Fruit fly (Drosophila melanogaster) whole organism, embryonic: ENCODE measurements around the gene Prx2.
A peak's percentile ranks its signal among the peaks of the same experiment; 100 is the strongest.

Experiments used
- CG11695 ChIP-seq: fragments of 200-800 bp; sonication (Bioruptor generic); IDR thresholded peaks from 3 replicates; pipeline ENCODE4 v1.3.6; 2022; ENCODE audit warnings: missing biosample characterization, missing genetic modification characterization
- CG12391 ChIP-seq: fragments of 200-800 bp; sonication (Bioruptor generic); optimal IDR thresholded peaks from 3 replicates; lab custom pipeline; 2018; ENCODE audit warnings: missing biosample characterization, mild to moderate bottlenecking, missing genetic modification characterization, moderate library complexity
- CG12659 ChIP-seq: fragments of 200-800 bp; sonication (Bioruptor generic); optimal IDR thresholded peaks from 3 replicates; lab custom pipeline; 2017; ENCODE audit warnings: mild to moderate bottlenecking, missing biosample characterization, missing genetic modification reagents, missing genetic modification characterization
- CG12744 ChIP-seq: fragments of 200-800 bp; sonication (Bioruptor generic); optimal IDR thresholded peaks from 2 replicates; lab custom pipeline; 2016; ENCODE audit warnings: missing biosample characterization, missing genetic modification characterization
- CG13296 ChIP-seq: fragments of 200-800 bp; sonication (Bioruptor generic); optimal IDR thresholded peaks from 3 replicates; lab custom pipeline; 2018; ENCODE audit warnings: missing biosample characterization, mild to moderate bottlenecking, missing genetic modification characterization
- CG1603 ChIP-seq: fragments of 200-800 bp; sonication (Bioruptor generic); optimal IDR thresholded peaks from 2 replicates; lab custom pipeline; 2019; ENCODE audit warnings: missing biosample characterization, mild to moderate bottlenecking, missing genetic modification characterization, moderate library complexity
- CG16813 ChIP-seq: fragments of 200-800 bp; sonication (Bioruptor generic); IDR thresholded peaks from 3 replicates; pipeline ENCODE4 v1.3.6; 2022; ENCODE audit warnings: missing biosample characterization, missing genetic modification characterization; ENCODE audit not compliant: partially characterized antibody
- CG18262 ChIP-seq: fragments of 200-800 bp; optimal IDR thresholded peaks from 3 replicates; lab custom pipeline; 2019; ENCODE audit warnings: missing biosample characterization, mild to moderate bottlenecking, missing genetic modification characterization, moderate library complexity
- CG2120 ChIP-seq: fragments of 200-800 bp; sonication (Bioruptor generic); optimal IDR thresholded peaks from 3 replicates; lab custom pipeline; 2016; ENCODE audit warnings: missing biosample characterization, missing genetic modification characterization
- CG2129 ChIP-seq: fragments of 200-800 bp; sonication (Bioruptor generic); IDR thresholded peaks from 2 replicates; pipeline ENCODE4 v1.3.6; 2022; ENCODE audit warnings: missing biosample characterization, missing genetic modification characterization; ENCODE audit not compliant: partially characterized antibody
- CG2678 ChIP-seq: fragments of 200-800 bp; sonication (Bioruptor generic); optimal IDR thresholded peaks from 3 replicates; lab custom pipeline; 2019; ENCODE audit warnings: missing biosample characterization, mild to moderate bottlenecking, missing genetic modification characterization, moderate library complexity
- CG2712 ChIP-seq: fragments of 200-800 bp; optimal IDR thresholded peaks from 3 replicates; lab custom pipeline; 2019; ENCODE audit warnings: missing biosample characterization, mild to moderate bottlenecking, missing genetic modification characterization, moderate library complexity
- CG30403 ChIP-seq: fragments of 200-800 bp; sonication (Bioruptor generic); optimal IDR thresholded peaks from 3 replicates; lab custom pipeline; 2016; ENCODE audit warnings: missing biosample characterization, missing genetic modification characterization
- CG34376 ChIP-seq: fragments of 200-800 bp; sonication (Bioruptor generic); optimal IDR thresholded peaks from 2 replicates; lab custom pipeline; 2018; ENCODE audit warnings: missing biosample characterization, mild to moderate bottlenecking, missing genetic modification characterization
- CG42726 ChIP-seq: fragments of 200-800 bp; sonication (Bioruptor generic); IDR thresholded peaks from 2 replicates; pipeline ENCODE4 v1.3.6; 2022; ENCODE audit warnings: missing biosample characterization, missing genetic modification characterization; ENCODE audit not compliant: partially characterized antibody
- CG4360 ChIP-seq: fragments of 200-800 bp; sonication (Bioruptor generic); IDR thresholded peaks from 2 replicates; pipeline ENCODE4 v1.3.6; 2022; ENCODE audit warnings: missing biosample characterization, missing genetic modification characterization
- CG4854 ChIP-seq: fragments of 200-800 bp; sonication (Bioruptor generic); optimal IDR thresholded peaks from 2 replicates; lab custom pipeline; 2016; ENCODE audit warnings: missing biosample characterization, missing genetic modification characterization, inconsistent platforms
- CG9797 ChIP-seq: fragments of 200-800 bp; sonication (Bioruptor generic); optimal IDR thresholded peaks from 3 replicates; lab custom pipeline; 2018; ENCODE audit warnings: missing biosample characterization, mild to moderate bottlenecking, missing genetic modification characterization
- CG9817 ChIP-seq: fragments of 200-800 bp; sonication (Bioruptor generic); optimal IDR thresholded peaks from 2 replicates; lab custom pipeline; 2018; ENCODE audit warnings: missing biosample characterization, mild to moderate bottlenecking, missing genetic modification characterization, moderate library complexity
- Dll ChIP-seq: fragments of 200-800 bp; sonication (Bioruptor generic); IDR thresholded peaks from 4 replicates; pipeline ENCODE4 v1.3.6; 2022; ENCODE audit warnings: missing biosample characterization, missing genetic modification characterization; ENCODE audit not compliant: partially characterized antibody
- Dref ChIP-seq: fragments of 200-800 bp; sonication (Bioruptor generic); IDR thresholded peaks from 2 replicates; pipeline ENCODE4 v1.3.6; 2022; ENCODE audit warnings: missing biosample characterization, missing genetic modification characterization
- MESR4 ChIP-seq: fragments of 200-800 bp; sonication (Bioruptor generic); optimal IDR thresholded peaks from 2 replicates; lab custom pipeline; 2018; ENCODE audit warnings: missing biosample characterization, mild to moderate bottlenecking, missing genetic modification characterization, moderate library complexity
- Max ChIP-seq: fragments of 200-800 bp; sonication (Bioruptor generic); optimal IDR thresholded peaks from 2 replicates; lab custom pipeline; 2016; ENCODE audit warnings: missing biosample characterization, mild to moderate bottlenecking, missing genetic modification characterization
- Med ChIP-seq: fragments of 200-800 bp; sonication (Bioruptor generic); peaks from one replicate; lab custom pipeline; 2016; ENCODE audit warnings: missing biosample characterization, missing genetic modification characterization, mild to moderate bottlenecking, inconsistent platforms, moderate library complexity
- Nf-YA ChIP-seq: fragments of 200-800 bp; sonication (Bioruptor generic); IDR thresholded peaks from 2 replicates; pipeline ENCODE4 v1.3.6; 2022; ENCODE audit warnings: missing biosample characterization, missing genetic modification characterization
- Rfx ChIP-seq: fragments of 200-800 bp; sonication (Bioruptor generic); IDR thresholded peaks from 2 replicates; pipeline ENCODE4 v1.3.6; 2022; ENCODE audit warnings: missing biosample characterization, missing genetic modification characterization
- Six4 ChIP-seq: fragments of 200-800 bp; sonication (Bioruptor generic); optimal IDR thresholded peaks from 2 replicates; lab custom pipeline; 2016; ENCODE audit warnings: missing biosample characterization, missing genetic modification characterization
- Stat92E ChIP-seq, 3 experiments: fragments of >200 bp in 2 of 3; fragments of 200-800 bp in 1 of 3; sonication (Bioruptor generic) in 1 of 3; optimal IDR thresholded peaks; 2 replicates each; lab custom pipeline; 2017 to 2019; ENCODE audit warnings: missing biosample characterization in 3 of 3, missing genetic modification characterization in 3 of 3, mild to moderate bottlenecking in 1 of 3, moderate library complexity in 1 of 3
- ase ChIP-seq: fragments of 200-800 bp; sonication (Bioruptor generic); IDR thresholded peaks from 3 replicates; pipeline ENCODE4 v1.3.6; 2022; ENCODE audit warnings: missing biosample characterization, missing genetic modification characterization
- bowl ChIP-seq: fragments of 200-800 bp; sonication (Bioruptor generic); IDR thresholded peaks from 2 replicates; pipeline ENCODE4 v1.3.6; 2022; ENCODE audit warnings: missing biosample characterization, missing genetic modification characterization
- caup ChIP-seq: fragments of 200-800 bp; sonication (Bioruptor generic); optimal IDR thresholded peaks from 3 replicates; lab custom pipeline; 2017; ENCODE audit warnings: missing biosample characterization, mild to moderate bottlenecking, missing genetic modification characterization, moderate library complexity; ENCODE audit not compliant: severe bottlenecking
- chinmo ChIP-seq: fragments of 200-800 bp; sonication (Bioruptor generic); IDR thresholded peaks from 4 replicates; pipeline ENCODE4 v1.3.6; 2022; ENCODE audit warnings: missing biosample characterization, missing genetic modification characterization; ENCODE audit not compliant: partially characterized antibody
- dan ChIP-seq: fragments of 200-800 bp; sonication (Bioruptor generic); IDR thresholded peaks from 2 replicates; pipeline ENCODE4 v1.3.6; 2022; ENCODE audit warnings: missing biosample characterization, missing genetic modification characterization
- gfzf ChIP-seq: fragments of 200-800 bp; sonication (Bioruptor generic); optimal IDR thresholded peaks from 2 replicates; lab custom pipeline; 2016; ENCODE audit warnings: missing biosample characterization, mild to moderate bottlenecking, missing genetic modification characterization, moderate library complexity
- her ChIP-seq: fragments of 200-800 bp; sonication (Bioruptor generic); optimal IDR thresholded peaks from 2 replicates; lab custom pipeline; 2016; ENCODE audit warnings: missing biosample characterization, missing genetic modification characterization
- insv ChIP-seq, 2 experiments: fragments of 200-800 bp; sonication (Bioruptor generic); optimal IDR thresholded peaks; 3 replicates each; lab custom pipeline; 2016 to 2018; ENCODE audit warnings: missing biosample characterization in 2 of 2, missing genetic modification characterization in 2 of 2
- knrl ChIP-seq: fragments of 200-800 bp; sonication (Bioruptor generic); IDR thresholded peaks from 3 replicates; pipeline ENCODE4 v1.3.6; 2022; ENCODE audit warnings: missing biosample characterization, missing genetic modification characterization; ENCODE audit not compliant: partially characterized antibody
- nerfin-1 ChIP-seq: fragments of 200-800 bp; sonication (Bioruptor generic); optimal IDR thresholded peaks from 3 replicates; lab custom pipeline; 2019; ENCODE audit warnings: missing biosample characterization, mild to moderate bottlenecking, missing genetic modification characterization, moderate library complexity
- nerfin-2 ChIP-seq: fragments of 200-800 bp; sonication (Bioruptor generic); IDR thresholded peaks from 2 replicates; pipeline ENCODE4 v1.3.6; 2022; ENCODE audit warnings: missing biosample characterization, missing genetic modification characterization; ENCODE audit not compliant: partially characterized antibody
- nmo ChIP-seq: fragments of 200-800 bp; sonication (Bioruptor generic); optimal IDR thresholded peaks from 2 replicates; lab custom pipeline; 2018; ENCODE audit warnings: missing biosample characterization, mild to moderate bottlenecking, missing genetic modification characterization, moderate library complexity
- otp ChIP-seq: fragments of 200-800 bp; sonication (Bioruptor generic); IDR thresholded peaks from 3 replicates; pipeline ENCODE4, ENCODE4 v1.3.6; 2022; ENCODE audit warnings: missing biosample characterization, missing genetic modification characterization
- rib ChIP-seq: fragments of 200-800 bp; sonication (Bioruptor generic); IDR thresholded peaks from 2 replicates; pipeline ENCODE4 v1.3.6; 2022; ENCODE audit warnings: missing biosample characterization, missing genetic modification characterization
- row ChIP-seq: fragments of 200-800 bp; sonication (Bioruptor generic); IDR thresholded peaks from 3 replicates; pipeline ENCODE4 v1.3.6; 2022; ENCODE audit warnings: missing biosample characterization, missing genetic modification characterization
- sens-2 ChIP-seq: fragments of 200-800 bp; sonication (Bioruptor generic); IDR thresholded peaks from 2 replicates; pipeline ENCODE4 v1.3.6; 2022; ENCODE audit warnings: missing biosample characterization, missing genetic modification characterization
- tna ChIP-seq: fragments of 200-800 bp; sonication (Bioruptor generic); IDR thresholded peaks from 2 replicates; pipeline ENCODE4 v1.3.6; 2022; ENCODE audit warnings: missing biosample characterization, missing genetic modification characterization; ENCODE audit not compliant: partially characterized antibody
- vnd ChIP-seq: fragments of 200-800 bp; sonication (Bioruptor generic); IDR thresholded peaks from 3 replicates; pipeline ENCODE4 v1.3.6; 2022; ENCODE audit warnings: missing biosample characterization, missing genetic modification characterization; ENCODE audit not compliant: partially characterized antibody
- zen ChIP-seq: fragments of 200-800 bp; sonication (Bioruptor generic); optimal IDR thresholded peaks from 3 replicates; lab custom pipeline; 2018; ENCODE audit warnings: missing biosample characterization, mild to moderate bottlenecking, missing genetic modification characterization, moderate library complexity

Gene Prx2

dm6 chrX:13285001-13285748 is 44.4 kb upstream of the Prx2 start, which contains the start of the genes HDAC4 and CG15743 (continued):
- no peak for TF ChIP-seq CG4854
- TF ChIP-seq dan (GFP tag; lab: Robert Waterston, UW) = no peak
- peak; percentile 82; the same call in 1 of the 4 replicates for TF ChIP-seq chinmo (GFP tag; lab: Robert Waterston, UW)
- TF ChIP-seq CG30403 (GFP tag; lab: Kevin White, UChicago) = peak; percentile 5
- TF ChIP-seq CG9817 (tag; lab: Kevin White, UChicago) = no peak
- TF ChIP-seq Max (GFP tag; lab: Kevin White, UChicago) = peak; percentile 2
- no peak for TF ChIP-seq CG18262 (tag; lab: Kevin White, UChicago)
- TF ChIP-seq otp (GFP tag; lab: Robert Waterston, UW) = no peak
- TF ChIP-seq nmo (GFP tag; lab: Kevin White, UChicago) = peak; percentile 45
- peak; percentile 20 for TF ChIP-seq CG13296
- peak; percentile 92; the same call in 2 of the 4 replicates for TF ChIP-seq Dll (GFP tag; lab: Robert Waterston, UW)
- TF ChIP-seq CG9797 (GFP tag; lab: Kevin White, UChicago) = peak; percentile 11
- TF ChIP-seq Rfx (GFP tag; lab: Robert Waterston, UW) = peak; percentile 19; the same call in 1 of the 2 replicates
- TF ChIP-seq vnd = peak; percentile 83
- no peak for TF ChIP-seq bowl (GFP tag; lab: Robert Waterston, UW)
- peak; percentile 18 for TF ChIP-seq nerfin-1
- TF ChIP-seq sens-2 = no peak
- peak; percentile 69 for TF ChIP-seq Med (GFP tag; lab: Kevin White, UChicago)
- TF ChIP-seq CG2129 (GFP tag; lab: Robert Waterston, UW) = peak; percentile 77
- peak; percentile 61 for TF ChIP-seq CG4360
- TF ChIP-seq rib (GFP tag; lab: Robert Waterston, UW) = 0 out of 2 replicates have a peak, but pooled peaks have one; percentile 33
- TF ChIP-seq row = peak; percentile 57; the same call in 2 of the 3 replicates
- TF ChIP-seq MESR4 = peak; percentile 34
- TF ChIP-seq CG42726 = peak; percentile 64; the same call in 1 of the 2 replicates
- peak; percentile 49 for TF ChIP-seq CG12659 (GFP tag; lab: Kevin White, UChicago)
- TF ChIP-seq tna (GFP tag; lab: Robert Waterston, UW) = peak; percentile 83
- peak; percentile 9 for TF ChIP-seq CG2712
- no peak for TF ChIP-seq CG11695 (GFP tag; lab: Robert Waterston, UW)
- peak; percentile 1 for TF ChIP-seq zen (tag; lab: Kevin White, UChicago)
- no peak for TF ChIP-seq CG2678 (tag; lab: Kevin White, UChicago)
- TF ChIP-seq her (GFP tag; lab: Kevin White, UChicago) = peak; percentile 32
- TF ChIP-seq caup (GFP tag; lab: Kevin White, UChicago) = peak; percentile 12
- TF ChIP-seq Six4 = no peak
- TF ChIP-seq ase (GFP tag; lab: Robert Waterston, UW) = no peak
- peak; percentile 37 for TF ChIP-seq CG34376 (GFP tag; lab: Kevin White, UChicago)
- peak; percentile 82 for TF ChIP-seq Dref (GFP tag; lab: Robert Waterston, UW)
- TF ChIP-seq CG12744 (GFP tag; lab: Kevin White, UChicago) = no peak
- TF ChIP-seq CG2120 (GFP tag; lab: Kevin White, UChicago) = peak; percentile 8
- TF ChIP-seq Nf-YA = no peak
- peak; percentile 36 for TF ChIP-seq gfzf (GFP tag; lab: Kevin White, UChicago)
- peak in 1 of 2 experiments; percentile 85 for TF ChIP-seq insv (GFP tag; optimal IDR thresholded peaks at IDR 0.05; lab: Kevin White, UChicago)
- peak in 1 of 3 experiments; percentile 53 for TF ChIP-seq Stat92E (GFP tag; optimal IDR thresholded peaks at IDR 0.05; lab: Kevin White, UChicago)
- TF ChIP-seq CG16813 = peak; percentile 92
- peak; percentile 84 for TF ChIP-seq nerfin-2 (GFP tag; lab: Robert Waterston, UW)
- TF ChIP-seq CG12391 (tag; lab: Kevin White, UChicago) = peak; percentile 44
- TF ChIP-seq knrl (GFP tag; lab: Robert Waterston, UW) = peak; percentile 89
- TF ChIP-seq CG1603 (tag; lab: Kevin White, UChicago) = peak; percentile 19
